Worm (Caenorhabditis elegans) whole organism, L3 larva: ENCODE results near the gene F27D9.13.

Experiments used
- R02D3.7 ChIP-seq: fragments of 150-350 bp; optimal IDR thresholded peaks from 2 replicates; lab custom pipeline; 2014; ENCODE audit warnings: missing biosample characterization, missing genetic modification characterization
- ceh-16 ChIP-seq: sonication (generic microtip); optimal IDR thresholded peaks from 2 replicates; lab custom pipeline; 2017; ENCODE audit warnings: missing biosample characterization, missing genetic modification characterization
- ceh-82 ChIP-seq: fragments of 150-350 bp; optimal IDR thresholded peaks from 2 replicates; lab custom pipeline; 2014; ENCODE audit warnings: missing biosample characterization, missing genetic modification characterization
- ceh-9 ChIP-seq: sonication (generic microtip); optimal IDR thresholded peaks from 2 replicates; lab custom pipeline; 2018; ENCODE audit warnings: missing biosample characterization, missing genetic modification characterization
- daf-12 ChIP-seq: fragments of 150-350 bp; optimal IDR thresholded peaks from 2 replicates; lab custom pipeline; 2014; ENCODE audit warnings: missing biosample characterization, missing genetic modification reagents, missing genetic modification characterization
- elt-1 ChIP-seq: fragments of 150-350 bp; optimal IDR thresholded peaks from 2 replicates; lab custom pipeline; 2014; ENCODE audit warnings: missing biosample characterization, missing genetic modification characterization
- elt-2 ChIP-seq: sonication (generic microtip); optimal IDR thresholded peaks from 2 replicates; lab custom pipeline; 2016; ENCODE audit warnings: missing genetic modification reagents, mild to moderate bottlenecking, missing genetic modification characterization, missing compliant biosample characterization
- eor-1 ChIP-seq, 2 experiments: fragments of 150-350 bp; optimal IDR thresholded peaks; 2 replicates each; lab custom pipeline; 2014 to 2018; ENCODE audit warnings: missing biosample characterization in 2 of 2, missing genetic modification characterization in 2 of 2
- fkh-10 ChIP-seq: sonication (generic microtip); optimal IDR thresholded peaks from 2 replicates; lab custom pipeline; 2017; ENCODE audit warnings: missing biosample characterization, missing genetic modification reagents, missing genetic modification characterization
- fos-1 ChIP-seq: fragments of 150-350 bp; optimal IDR thresholded peaks from 2 replicates; lab custom pipeline; 2014; ENCODE audit warnings: missing biosample characterization, missing genetic modification characterization
- hmg-11 ChIP-seq: sonication (generic microtip); optimal IDR thresholded peaks from 2 replicates; lab custom pipeline; 2016; ENCODE audit warnings: missing genetic modification characterization, missing compliant biosample characterization
- jun-1 ChIP-seq: fragments of 150-350 bp; optimal IDR thresholded peaks from 2 replicates; lab custom pipeline; 2014; ENCODE audit warnings: missing biosample characterization, missing genetic modification reagents, missing genetic modification characterization
- lin-15B ChIP-seq: fragments of 150-350 bp; optimal IDR thresholded peaks from 2 replicates; lab custom pipeline; 2014; ENCODE audit warnings: missing biosample characterization, missing genetic modification characterization
- lin-39 ChIP-seq: fragments of 150-350 bp; optimal IDR thresholded peaks from 2 replicates; lab custom pipeline; 2018; ENCODE audit warnings: missing biosample characterization, missing genetic modification reagents, missing genetic modification characterization
- mml-1 ChIP-seq: fragments of 150-350 bp; sonication (generic microtip); optimal IDR thresholded peaks from 3 replicates; lab custom pipeline; 2014; ENCODE audit warnings: missing biosample characterization, missing genetic modification characterization
- nfya-1 ChIP-seq: sonication (generic microtip); optimal IDR thresholded peaks from 2 replicates; lab custom pipeline; 2017; ENCODE audit warnings: missing genetic modification characterization, mild to moderate bottlenecking, missing compliant biosample characterization, antibody characterized with exemption, moderate library complexity; ENCODE audit not compliant: insufficient read depth
- nhr-11 ChIP-seq: fragments of 150-350 bp; optimal IDR thresholded peaks from 2 replicates; lab custom pipeline; 2014; ENCODE audit warnings: missing biosample characterization, missing genetic modification characterization
- nhr-12 ChIP-seq: fragments of 150-350 bp; optimal IDR thresholded peaks from 2 replicates; lab custom pipeline; 2014; ENCODE audit warnings: missing biosample characterization, missing genetic modification characterization
- nhr-23 ChIP-seq: fragments of 150-350 bp; optimal IDR thresholded peaks from 2 replicates; lab custom pipeline; 2014; ENCODE audit warnings: missing biosample characterization, missing genetic modification reagents, missing genetic modification characterization
- nhr-25 ChIP-seq: sonication (generic microtip); optimal IDR thresholded peaks from 2 replicates; lab custom pipeline; 2017; ENCODE audit warnings: missing biosample characterization, missing genetic modification characterization
- nhr-28 ChIP-seq: fragments of 150-350 bp; optimal IDR thresholded peaks from 2 replicates; lab custom pipeline; 2014; ENCODE audit warnings: missing biosample characterization, missing genetic modification characterization
- nhr-43 ChIP-seq: sonication (generic microtip); optimal IDR thresholded peaks from 2 replicates; lab custom pipeline; 2016; ENCODE audit warnings: mild to moderate bottlenecking, missing genetic modification characterization, missing compliant biosample characterization; ENCODE audit not compliant: poor library complexity, severe bottlenecking
- nhr-67 ChIP-seq: fragments of 150-350 bp; optimal IDR thresholded peaks from 2 replicates; lab custom pipeline; 2014; ENCODE audit warnings: missing biosample characterization, missing genetic modification characterization
- nhr-76 ChIP-seq: fragments of 150-350 bp; sonication (generic microtip); optimal IDR thresholded peaks from 5 replicates; lab custom pipeline; 2014; ENCODE audit warnings: missing biosample characterization, missing genetic modification characterization
- nhr-77 ChIP-seq: fragments of 150-350 bp; optimal IDR thresholded peaks from 2 replicates; lab custom pipeline; 2014; ENCODE audit warnings: missing biosample characterization, missing genetic modification characterization
- pha-4 ChIP-seq: fragments of 150-350 bp; optimal IDR thresholded peaks from 2 replicates; lab custom pipeline; 2014; ENCODE audit warnings: missing biosample characterization, missing genetic modification reagents, missing genetic modification characterization
- pqm-1 ChIP-seq: fragments of 150-350 bp; optimal IDR thresholded peaks from 2 replicates; lab custom pipeline; 2017; ENCODE audit warnings: missing biosample characterization, missing genetic modification characterization, inconsistent platforms
- sea-2 ChIP-seq: fragments of 150-350 bp; sonication (generic microtip); optimal IDR thresholded peaks from 4 replicates; lab custom pipeline; 2014; ENCODE audit warnings: missing biosample characterization, missing genetic modification reagents, missing genetic modification characterization
- skn-1 ChIP-seq: fragments of 150-350 bp; optimal IDR thresholded peaks from 2 replicates; lab custom pipeline; 2014; ENCODE audit warnings: missing biosample characterization, missing genetic modification characterization
- unc-62 ChIP-seq: fragments of 150-350 bp; sonication (generic microtip); optimal IDR thresholded peaks from 4 replicates; lab custom pipeline; 2014; ENCODE audit warnings: missing biosample characterization, missing genetic modification reagents, missing genetic modification characterization
- zag-1 ChIP-seq: fragments of 150-350 bp; optimal IDR thresholded peaks from 2 replicates; lab custom pipeline; 2014; ENCODE audit warnings: missing biosample characterization, missing genetic modification characterization
- ztf-11 ChIP-seq: fragments of 150-350 bp; optimal IDR thresholded peaks from 2 replicates; lab custom pipeline; 2014; ENCODE audit warnings: missing biosample characterization, missing genetic modification characterization
- ztf-4 ChIP-seq: fragments of 150-350 bp; optimal IDR thresholded peaks from 2 replicates; lab custom pipeline; 2014; ENCODE audit warnings: missing biosample characterization, missing genetic modification characterization

Gene F27D9.13

ce11 chrX:7681965-7682946 lies 15.0 kb upstream of the F27D9.13 start, which contains the start of gene unc-18 (continued):
- TF ChIP-seq nhr-25 (tag; lab: Kevin White, UChicago) (no peak), nhr-23 (tag; lab: Kevin White, UChicago) (no peak), elt-1 (peak; percentile 25), ztf-11 (tag; lab: Kevin White, UChicago) (no peak), fkh-10 (GFP tag; lab: Kevin White, UChicago) (no peak), jun-1 (tag; lab: Kevin White, UChicago) (no peak), hmg-11 (tag; lab: Kevin White, UChicago) (peak; percentile 44), zag-1 (tag; lab: Kevin White, UChicago) (no peak), nhr-67 (tag; lab: Kevin White, UChicago) (no peak), nhr-77 (no peak)

ce11 chrX:7680545-7681330 lies 13.5 kb upstream of the F27D9.13 start, which contains the start of gene stn-2:
TSS of gene stn-2 (minus strand) at chrX:7680619.
- TF ChIP-seq lin-15B (tag; lab: Kevin White, UChicago) = no peak
- no peak for TF ChIP-seq R02D3.7
- TF ChIP-seq zag-1 (tag; lab: Kevin White, UChicago) = no peak
- no peak for TF ChIP-seq elt-1
- no peak for TF ChIP-seq nhr-76 (tag; lab: Kevin White, UChicago)
- TF ChIP-seq nhr-25 (tag; lab: Kevin White, UChicago) = no peak
- no peak for TF ChIP-seq pqm-1 (tag; lab: Kevin White, UChicago)
- peak; percentile 56 for TF ChIP-seq nhr-43
- no peak for TF ChIP-seq skn-1 (tag; lab: Kevin White, UChicago)
- no peak for TF ChIP-seq ceh-16 (tag; lab: Kevin White, UChicago)
- TF ChIP-seq unc-62 (GFP tag; lab: Kevin White, UChicago) = no peak
- TF ChIP-seq ztf-4 (tag; lab: Kevin White, UChicago) = no peak
- peak; percentile 24 for TF ChIP-seq elt-2 (tag; lab: Kevin White, UChicago)
- TF ChIP-seq mml-1 (tag; lab: Kevin White, UChicago) = no peak
- peak; percentile 32 for TF ChIP-seq lin-39 (tag; lab: Kevin White, UChicago)
- TF ChIP-seq nfya-1 (tag; lab: Kevin White, UChicago) = peak; percentile 16
- TF ChIP-seq eor-1 (tag; optimal IDR thresholded peaks at IDR 0.05; lab: Kevin White, UChicago) = no peak
- no peak for TF ChIP-seq daf-12 (tag; lab: Kevin White, UChicago)
- TF ChIP-seq ceh-9 (tag; lab: Kevin White, UChicago) = no peak
- no peak for TF ChIP-seq nhr-23 (tag; lab: Kevin White, UChicago)
- TF ChIP-seq ceh-82 (tag; lab: Kevin White, UChicago) = no peak
- TF ChIP-seq nhr-12 (tag; lab: Kevin White, UChicago) = no peak
- no peak for TF ChIP-seq fos-1
- TF ChIP-seq nhr-67 (tag; lab: Kevin White, UChicago) = no peak
- no peak for TF ChIP-seq jun-1 (tag; lab: Kevin White, UChicago)
- peak; percentile 20 for TF ChIP-seq pha-4 (tag; lab: Kevin White, UChicago)
- TF ChIP-seq, all 47 proteins: peak for 5

ce11 chrX:7679835-7680234 lies 12.6 kb upstream of the F27D9.13 start:
- TF ChIP-seq eor-1 (tag; optimal IDR thresholded peaks at IDR 0.05; lab: Kevin White, UChicago) (no peak), daf-12 (tag; lab: Kevin White, UChicago) (no peak), sea-2 (GFP tag; lab: Kevin White, UChicago) (no peak), nhr-28 (tag; lab: Kevin White, UChicago) (no peak), lin-15B (tag; lab: Kevin White, UChicago) (no peak), nhr-11 (no peak), fkh-10 (GFP tag; lab: Kevin White, UChicago) (peak; percentile 32), mml-1 (tag; lab: Kevin White, UChicago) (no peak)
